Worm (Caenorhabditis elegans): Measurements from ENCODE around the gene zipt-2.3.

zipt-2.3 gene

DNA sequence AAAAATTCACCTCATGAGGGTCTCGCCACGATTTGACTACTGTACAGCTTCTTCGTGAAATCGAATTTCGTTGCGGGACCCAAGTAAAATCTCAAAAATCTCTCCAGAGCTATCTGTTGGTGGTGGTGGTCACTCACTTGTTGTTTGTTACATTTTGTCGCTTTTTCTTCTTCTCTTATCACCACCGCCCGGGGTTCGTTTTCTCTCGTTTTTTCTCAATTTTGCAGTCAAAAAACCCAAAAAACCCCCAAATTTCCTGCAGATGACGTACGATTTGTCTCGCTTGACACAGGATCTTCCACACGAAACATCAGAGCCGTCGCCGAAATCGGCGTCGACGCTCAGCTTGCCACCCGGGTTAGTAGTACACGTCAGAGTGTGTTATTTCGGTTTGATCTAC is 20.4 kb upstream of the zipt-2.3 start, which contains the start of gene R06B9.5:
Gene R06B9.5, plus strand, starts transcription at position 232 of the 400 bp plus-strand sequence.
- TF ChIP-seq blmp-1 (tag; optimal IDR thresholded peaks at IDR 0.05) (no peak), M03D4.4 (tag; optimal IDR thresholded peaks at IDR 0.05) (no peak), sem-2 (GFP tag; optimal IDR thresholded peaks at IDR 0.05) (no peak), nhr-2 (tag; optimal IDR thresholded peaks at IDR 0.05) (no peak), mls-2 (tag; optimal IDR thresholded peaks at IDR 0.05) (no peak), ceh-39 (tag; optimal IDR thresholded peaks at IDR 0.05) (no peak), mab-5 (tag; optimal IDR thresholded peaks at IDR 0.05) (no peak), unc-62 (GFP tag; optimal IDR thresholded peaks at IDR 0.05) (no peak), drap-1 (GFP tag; optimal IDR thresholded peaks at IDR 0.05) (no peak), lsy-2 (tag; optimal IDR thresholded peaks at IDR 0.05) (no peak), mep-1 (tag; optimal IDR thresholded peaks at IDR 0.05) (no peak), nhr-12 (tag; optimal IDR thresholded peaks at IDR 0.05) (no peak), snpc-4 (tag; optimal IDR thresholded peaks at IDR 0.05) (no peak), zip-8 (tag; optimal IDR thresholded peaks at IDR 0.05) (no peak), lin-32 (GFP tag; optimal IDR thresholded peaks at IDR 0.05) (no peak), flh-1 (GFP tag; optimal IDR thresholded peaks at IDR 0.05) (no peak), ceh-83 (GFP tag; optimal IDR thresholded peaks at IDR 0.05) (no peak), bed-3 (GFP tag; optimal IDR thresholded peaks at IDR 0.05) (no peak), nhr-28 (tag; optimal IDR thresholded peaks at IDR 0.05) (no peak)

DNA sequence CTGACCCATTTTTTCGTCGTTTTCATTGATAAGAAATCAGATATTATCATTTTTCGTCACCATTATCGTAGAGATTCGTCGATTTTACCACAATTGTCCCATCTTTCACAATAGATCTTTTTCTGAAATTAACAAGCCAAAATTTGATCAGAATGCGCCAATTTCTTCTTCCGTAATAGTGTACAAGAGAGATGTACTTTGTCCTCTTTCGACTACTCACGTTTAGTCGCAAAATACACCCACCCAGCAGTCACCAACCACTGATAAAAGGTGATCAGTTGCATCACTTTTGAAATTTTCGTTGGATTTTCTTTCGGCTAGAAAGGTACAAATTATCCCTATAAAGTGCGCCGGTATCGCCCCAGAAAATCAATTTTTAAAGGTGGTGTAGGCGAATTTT is 16.9 kb upstream of the zipt-2.3 start:
- TF ChIP-seq mls-2 (tag; optimal IDR thresholded peaks at IDR 0.05) (no peak), ceh-83 (GFP tag; optimal IDR thresholded peaks at IDR 0.05) (no peak), ztf-11 (tag; optimal IDR thresholded peaks at IDR 0.05) (no peak), M03D4.4 (tag; optimal IDR thresholded peaks at IDR 0.05) (no peak), pha-4 (tag; optimal IDR thresholded peaks at IDR 0.05) (no peak), snpc-4 (tag; optimal IDR thresholded peaks at IDR 0.05) (no peak), elt-1 (tag; optimal IDR thresholded peaks at IDR 0.05; ENCODE audit: borderline replicate concordance, insufficient read depth) (no peak), ces-1 (GFP tag; optimal IDR thresholded peaks at IDR 0.05) (no peak), nhr-28 (tag; optimal IDR thresholded peaks at IDR 0.05) (no peak), nhr-76 (tag; optimal IDR thresholded peaks at IDR 0.05) (no peak), lsy-2 (tag; optimal IDR thresholded peaks at IDR 0.05) (no peak), elt-3 (tag; optimal IDR thresholded peaks at IDR 0.05) (no peak), unc-39 (tag; optimal IDR thresholded peaks at IDR 0.05) (no peak), blmp-1 (tag; optimal IDR thresholded peaks at IDR 0.05) (no peak), mep-1 (tag; optimal IDR thresholded peaks at IDR 0.05) (no peak), bed-3 (GFP tag; optimal IDR thresholded peaks at IDR 0.05) (no peak), lin-13 (tag; optimal IDR thresholded peaks at IDR 0.05) (no peak), hlh-1 (tag; optimal IDR thresholded peaks at IDR 0.05) (no peak), nhr-12 (tag; optimal IDR thresholded peaks at IDR 0.05) (no peak)

- TF ChIP-seq ceh-39 (tag; optimal IDR thresholded peaks at IDR 0.05) (no peak), ceh-83 (GFP tag; optimal IDR thresholded peaks at IDR 0.05) (no peak)
Observed at ce11 chrII:13732146-13732545, 16.5 kb upstream of the zipt-2.3 start.

DNA sequence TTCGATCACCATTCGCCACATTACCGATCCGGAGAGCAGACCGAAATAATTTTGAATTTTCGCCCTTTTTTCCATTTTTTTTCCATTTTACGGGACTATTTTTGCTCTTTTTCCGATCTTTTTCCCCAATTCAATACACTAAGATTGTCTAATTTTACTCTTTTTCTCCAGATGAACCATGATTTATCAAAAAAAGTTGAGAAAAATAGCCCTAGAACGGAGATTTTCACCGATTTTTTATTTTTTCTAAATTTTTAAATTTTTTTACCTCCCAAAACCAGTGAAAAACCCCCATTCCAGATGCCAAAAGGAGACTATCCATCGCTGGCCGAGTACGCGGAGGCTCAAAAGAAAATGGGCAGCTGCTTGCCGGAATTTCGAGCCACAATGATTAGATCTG is 13.7 kb upstream of the zipt-2.3 start, which contains the start of gene Y54G9A.9:
Gene Y54G9A.9, plus strand, starts transcription at position 301 of the 400 bp plus-strand sequence.
- TF ChIP-seq cnd-1 (tag; optimal IDR thresholded peaks at IDR 0.05) = no peak

DNA sequence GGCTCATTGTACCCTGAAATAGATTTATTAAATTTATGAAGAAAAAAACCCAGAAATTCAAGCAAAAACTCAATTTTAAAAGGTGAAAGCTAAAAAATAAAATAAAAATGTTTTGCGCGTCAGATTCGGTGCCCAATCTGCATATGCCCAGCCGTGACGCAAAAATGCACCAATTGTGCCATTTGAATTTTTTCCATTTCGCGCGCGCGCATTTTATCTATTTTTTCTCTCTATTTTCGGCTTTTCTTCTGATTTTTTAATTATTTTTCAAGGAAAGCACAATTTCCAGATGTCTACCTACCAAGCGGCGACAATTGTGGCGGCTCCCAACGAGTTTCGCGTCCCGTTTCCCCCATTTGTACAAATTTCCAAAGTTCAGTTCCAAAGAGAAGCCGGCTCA is 10.1 kb upstream of the zipt-2.3 start, which contains the start of the genes Y54G9A.7 and bub-3:
Gene Y54G9A.7, minus strand, starts transcription at position 7 of the 400 bp plus-strand sequence.
Gene bub-3, plus strand, starts transcription at position 270 of the 400 bp plus-strand sequence.
- TF ChIP-seq lsy-2 (tag; optimal IDR thresholded peaks at IDR 0.05) (peak; percentile 27), ztf-11 (tag; optimal IDR thresholded peaks at IDR 0.05) (no peak), mep-1 (tag; optimal IDR thresholded peaks at IDR 0.05) (peak; percentile 14), nhr-12 (tag; optimal IDR thresholded peaks at IDR 0.05) (no peak)

ce11 chrII:13723754-13724153 is 8.1 kb upstream of the zipt-2.3 start:
- no peak for TF ChIP-seq unc-62 (GFP tag; optimal IDR thresholded peaks at IDR 0.05)
- no peak for TF ChIP-seq sem-2 (GFP tag; optimal IDR thresholded peaks at IDR 0.05)
- no peak for TF ChIP-seq cnd-1 (tag; optimal IDR thresholded peaks at IDR 0.05)
- no peak for TF ChIP-seq snpc-4 (tag; optimal IDR thresholded peaks at IDR 0.05)
- no peak for TF ChIP-seq nhr-28 (tag; optimal IDR thresholded peaks at IDR 0.05)
